Worm (Caenorhabditis elegans): ENCODE data around the gene F38B2.3.
A peak's percentile ranks its signal among the peaks of the same experiment; 100 is the strongest.

F38B2.3 gene

ce11 chrX:11299642-11300307 is 13.6 kb upstream of the F38B2.3 start, which contains the start of the genes snrp-40.1 and F08G12.3 (continued):
- TF ChIP-seq zag-1 (tag; optimal IDR thresholded peaks at IDR 0.05), result no peak
- TF ChIP-seq lsy-2 (tag; optimal IDR thresholded peaks at IDR 0.05), result peak; percentile 53 to 85
- TF ChIP-seq hif-1 (tag; optimal IDR thresholded peaks at IDR 0.05), result peak in 1 of 2 experiments; percentile 75
- no peak for TF ChIP-seq ceh-28 (tag; optimal IDR thresholded peaks at IDR 0.05)
- peak; percentile 30; the same call in 1 of the 2 replicates for TF ChIP-seq vab-7 (GFP tag; IDR thresholded peaks at IDR 0.05)
- TF ChIP-seq F26F4.8 (GFP tag; conservative IDR thresholded peaks at IDR 0.05), result no peak
- no peak for TF ChIP-seq daf-19 (GFP tag; conservative IDR thresholded peaks at IDR 0.05)
- TF ChIP-seq daf-16 (GFP tag; optimal IDR thresholded peaks at IDR 0.05), result peak in 1 of 2 experiments; percentile 59
- peak; percentile 83 for TF ChIP-seq daf-16 (tag; optimal IDR thresholded peaks at IDR 0.05)
- no peak for TF ChIP-seq nhr-41 (GFP tag; IDR thresholded peaks at IDR 0.05)
- no peak for TF ChIP-seq aly-2 (tag; optimal IDR thresholded peaks at IDR 0.05)
- TF ChIP-seq lin-1 (GFP tag; IDR thresholded peaks at IDR 0.05), result no peak
- no peak for TF ChIP-seq Y48G9A.11 (GFP tag; IDR thresholded peaks at IDR 0.05)
- TF ChIP-seq spr-1 (tag; optimal IDR thresholded peaks at IDR 0.05), result peak; percentile 35
- TF ChIP-seq gei-8 (GFP tag; optimal IDR thresholded peaks at IDR 0.05), result no peak
- no peak for TF ChIP-seq ZK546.5 (tag; optimal IDR thresholded peaks at IDR 0.05)
- TF ChIP-seq mep-1 (tag; optimal IDR thresholded peaks at IDR 0.05), result peak; percentile 94
- no peak for TF ChIP-seq unc-39 (tag; optimal IDR thresholded peaks at IDR 0.05)
- TF ChIP-seq egl-27 (tag; optimal IDR thresholded peaks at IDR 0.05), result no peak
- TF ChIP-seq set-16 (GFP tag; IDR thresholded peaks at IDR 0.05), result no peak; the same call in none of the 2 replicates
- TF ChIP-seq tra-1 (GFP tag; IDR thresholded peaks at IDR 0.05), result peak; percentile 50; the same call in 1 of the 2 replicates
- TF ChIP-seq snpc-4 (tag; optimal IDR thresholded peaks at IDR 0.05), result no peak
- no peak for TF ChIP-seq nhr-42 (GFP tag; IDR thresholded peaks at IDR 0.05)
- peak; percentile 89 for TF ChIP-seq dve-1 (tag; optimal IDR thresholded peaks at IDR 0.05; ENCODE audit: insufficient read depth)
- no peak for TF ChIP-seq nhr-76 (tag; optimal IDR thresholded peaks at IDR 0.05)
- TF ChIP-seq daf-8 (GFP tag; IDR thresholded peaks at IDR 0.05), result no peak
- no peak for TF ChIP-seq daf-12 (tag; optimal IDR thresholded peaks at IDR 0.05)
- peak; percentile 27 for TF ChIP-seq madf-9 (GFP tag; conservative IDR thresholded peaks at IDR 0.05)
- TF ChIP-seq madf-5 (GFP tag; IDR thresholded peaks at IDR 0.05), result no peak
- TF ChIP-seq php-3 (GFP tag; IDR thresholded peaks at IDR 0.05), result no peak
- peak; percentile 14 for TF ChIP-seq jun-1 (tag; optimal IDR thresholded peaks at IDR 0.05)
- peak; percentile 47; the same call in 1 of the 2 replicates for TF ChIP-seq arid-1 (GFP tag; conservative IDR thresholded peaks at IDR 0.05)
- TF ChIP-seq skn-1 (tag; optimal IDR thresholded peaks at IDR 0.05), result no peak
- no peak for TF ChIP-seq sdz-12 (GFP tag; optimal IDR thresholded peaks at IDR 0.05)
- no peak for TF ChIP-seq pha-4 (GFP tag; IDR thresholded peaks at IDR 0.05)
- TF ChIP-seq pha-4 (tag; optimal IDR thresholded peaks at IDR 0.05), result no peak
- TF ChIP-seq ceh-82 (tag; optimal IDR thresholded peaks at IDR 0.05), result no peak
- TF ChIP-seq nhr-25 (tag; optimal IDR thresholded peaks at IDR 0.05; ENCODE audit: borderline replicate concordance, insufficient read depth), result peak; percentile 71
- TF ChIP-seq F49E8.2 (tag; optimal IDR thresholded peaks at IDR 0.05; ENCODE audit: borderline replicate concordance), result no peak
- TF ChIP-seq dmd-8 (GFP tag; IDR thresholded peaks at IDR 0.05), result no peak
- TF ChIP-seq nhr-48 (tag; optimal IDR thresholded peaks at IDR 0.05), result peak; percentile 68
- no peak for TF ChIP-seq F44E2.7 (GFP tag; IDR thresholded peaks at IDR 0.05)
- peak; percentile 93 for TF ChIP-seq lin-38 (GFP tag; IDR thresholded peaks at IDR 0.05)
- no peak for TF ChIP-seq tag-97 (GFP tag; IDR thresholded peaks at IDR 0.05)
- TF ChIP-seq hlh-11 (tag; optimal IDR thresholded peaks at IDR 0.05), result peak; percentile 92
- peak; percentile 99 for TF ChIP-seq aha-1 (tag)
- TF ChIP-seq zfp-3 (GFP tag; conservative IDR thresholded peaks at IDR 0.05), result no peak
- no peak for TF ChIP-seq F10B5.3 (tag; optimal IDR thresholded peaks at IDR 0.05)
- TF ChIP-seq Y75B8A.6 (GFP tag; IDR thresholded peaks at IDR 0.05), result no peak
- peak; percentile 28 for TF ChIP-seq nhr-102 (tag; optimal IDR thresholded peaks at IDR 0.05)
- TF ChIP-seq R02D3.7 (tag; optimal IDR thresholded peaks at IDR 0.05), result no peak

Measured in whole organism, L4 larva.